Fruit fly (Drosophila melanogaster): ENCODE data around the gene CG46339.

The CG46339 gene

DNA sequence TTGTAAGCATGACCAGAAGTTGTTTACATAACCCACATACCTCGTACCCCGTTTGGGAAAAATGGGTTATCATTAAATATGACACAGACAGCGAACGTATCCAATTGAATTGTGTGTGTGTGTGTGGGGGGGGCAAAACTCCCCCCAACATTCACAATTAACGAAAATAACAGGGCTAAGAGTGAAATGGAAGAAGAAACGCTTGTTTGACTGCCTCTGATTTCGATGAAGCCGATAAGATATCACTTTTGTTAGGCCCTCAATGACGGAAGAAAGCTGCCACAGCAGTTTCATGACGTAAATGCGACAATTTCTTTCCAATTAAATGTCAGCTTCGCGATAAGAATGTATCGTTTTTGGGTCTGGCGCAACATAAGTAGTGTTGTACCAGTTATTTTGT lies 18.3 kb downstream of the CG46339 start:
- TF ChIP-seq ey (GFP tag; optimal IDR thresholded peaks at IDR 0.05) (no peak), CG32264 (GFP tag; optimal IDR thresholded peaks at IDR 0.05) (no peak), HLH106 (tag; optimal IDR thresholded peaks at IDR 0.05) (no peak), GATAd (GFP tag; optimal IDR thresholded peaks at IDR 0.05) (no peak), Abd-B (GFP tag; optimal IDR thresholded peaks at IDR 0.05) (no peak), tai (GFP tag; optimal IDR thresholded peaks at IDR 0.05) (no peak), Vsx2 (GFP tag; optimal IDR thresholded peaks at IDR 0.05; ENCODE audit: partially characterized antibody) (no peak), Mio (GFP tag; optimal IDR thresholded peaks at IDR 0.05) (no peak), CG9705 (GFP tag; optimal IDR thresholded peaks at IDR 0.05) (no peak), fru (GFP tag; optimal IDR thresholded peaks at IDR 0.05) (no peak), dsf (GFP tag; optimal IDR thresholded peaks at IDR 0.05; ENCODE audit: borderline replicate concordance) (no peak)

- no peak for TF ChIP-seq Rel (GFP tag; optimal IDR thresholded peaks at IDR 0.05)
- no peak for TF ChIP-seq Rel (tag; optimal IDR thresholded peaks at IDR 0.05)
- no peak for TF ChIP-seq GATAd (GFP tag; optimal IDR thresholded peaks at IDR 0.05)
- TF ChIP-seq CrebA (GFP tag; optimal IDR thresholded peaks at IDR 0.05; ENCODE audit: borderline replicate concordance): no peak
- no peak for TF ChIP-seq usp (GFP tag; optimal IDR thresholded peaks at IDR 0.05)
- no peak for TF ChIP-seq Abd-B (GFP tag; optimal IDR thresholded peaks at IDR 0.05)
- no peak for TF ChIP-seq fru (GFP tag; optimal IDR thresholded peaks at IDR 0.05)
- no peak for TF ChIP-seq jim (GFP tag; optimal IDR thresholded peaks at IDR 0.05)
- TF ChIP-seq CG32264 (GFP tag; optimal IDR thresholded peaks at IDR 0.05): no peak
These were observed 19.0 kb downstream of the CG46339 start for dm6 chr3R:26934523-26934922.

- no peak for TF ChIP-seq rgr (GFP tag; optimal IDR thresholded peaks at IDR 0.05)
- no peak for TF ChIP-seq dl (GFP tag; optimal IDR thresholded peaks at IDR 0.05; ENCODE audit: insufficient read depth in 1 of 2, partially characterized antibody in 2 of 2)
- TF ChIP-seq Myc (optimal IDR thresholded peaks at IDR 0.05): no peak
- TF ChIP-seq N (GFP tag; optimal IDR thresholded peaks at IDR 0.05): no peak
- TF ChIP-seq brk (GFP tag; optimal IDR thresholded peaks at IDR 0.05): no peak
- no peak for TF ChIP-seq GATAd (GFP tag; optimal IDR thresholded peaks at IDR 0.05)
- no peak for TF ChIP-seq lola (GFP tag; optimal IDR thresholded peaks at IDR 0.05)
- TF ChIP-seq h (GFP tag; optimal IDR thresholded peaks at IDR 0.05): no peak
- no peak for TF ChIP-seq CrebA (GFP tag; optimal IDR thresholded peaks at IDR 0.05; ENCODE audit: borderline replicate concordance)
- no peak for TF ChIP-seq OdsH (GFP tag; optimal IDR thresholded peaks at IDR 0.05)
- no peak for TF ChIP-seq HLH106 (tag; optimal IDR thresholded peaks at IDR 0.05)
- no peak for TF ChIP-seq ey (GFP tag; optimal IDR thresholded peaks at IDR 0.05)
- TF ChIP-seq Vsx2 (GFP tag; optimal IDR thresholded peaks at IDR 0.05; ENCODE audit: partially characterized antibody): no peak
- no peak for TF ChIP-seq Rel (GFP tag; optimal IDR thresholded peaks at IDR 0.05)
- no peak for TF ChIP-seq Rel (tag; optimal IDR thresholded peaks at IDR 0.05)
- no peak for TF ChIP-seq sv (GFP tag; optimal IDR thresholded peaks at IDR 0.05)
- TF ChIP-seq usp (GFP tag; optimal IDR thresholded peaks at IDR 0.05): no peak
- TF ChIP-seq tai (GFP tag; optimal IDR thresholded peaks at IDR 0.05): no peak
- TF ChIP-seq Sp1 (GFP tag; optimal IDR thresholded peaks at IDR 0.05): no peak
- TF ChIP-seq psq (GFP tag; optimal IDR thresholded peaks at IDR 0.05): no peak
- no peak for TF ChIP-seq CG9705 (GFP tag; optimal IDR thresholded peaks at IDR 0.05)
These were observed 19.8 kb downstream of the CG46339 start for dm6 chr3R:26935400-26935799.

DNA sequence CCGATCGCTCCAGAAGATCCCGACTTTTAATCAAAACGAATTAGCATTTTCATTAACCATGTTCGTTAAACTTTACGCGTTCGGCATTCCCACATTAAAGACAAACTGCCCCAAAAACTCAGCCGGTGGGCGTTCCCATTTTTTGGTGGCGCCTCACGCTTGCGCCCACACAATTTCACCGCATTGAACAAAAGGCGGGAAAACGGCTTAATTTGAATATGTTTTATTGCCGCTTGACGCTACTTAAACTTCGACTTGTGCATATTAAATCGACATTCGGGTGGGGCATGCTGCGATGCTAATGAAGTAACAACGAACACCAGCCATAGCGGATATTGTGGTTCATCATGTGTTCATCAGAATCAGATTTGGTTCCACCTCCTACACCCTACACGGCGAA lies 20.9 kb downstream of the CG46339 start:
- TF ChIP-seq fru (GFP tag; optimal IDR thresholded peaks at IDR 0.05): no peak
- no peak for TF ChIP-seq Sp1 (GFP tag; optimal IDR thresholded peaks at IDR 0.05)
- no peak for TF ChIP-seq jim (GFP tag; optimal IDR thresholded peaks at IDR 0.05)
- TF ChIP-seq Hnf4 (GFP tag; optimal IDR thresholded peaks at IDR 0.05): no peak
- TF ChIP-seq Hr78 (GFP tag; optimal IDR thresholded peaks at IDR 0.05): no peak
- no peak for TF ChIP-seq HLH106 (tag; optimal IDR thresholded peaks at IDR 0.05)
- TF ChIP-seq usp (GFP tag; optimal IDR thresholded peaks at IDR 0.05): no peak
- no peak for TF ChIP-seq OdsH (GFP tag; optimal IDR thresholded peaks at IDR 0.05)
- TF ChIP-seq tai (GFP tag; optimal IDR thresholded peaks at IDR 0.05): no peak
- TF ChIP-seq CG9705 (GFP tag; optimal IDR thresholded peaks at IDR 0.05): no peak
- TF ChIP-seq woc (GFP tag; optimal IDR thresholded peaks at IDR 0.05): no peak
- no peak for TF ChIP-seq Mio (GFP tag; optimal IDR thresholded peaks at IDR 0.05)
- no peak for TF ChIP-seq Dfd (GFP tag; optimal IDR thresholded peaks at IDR 0.05)
- TF ChIP-seq dmrt93B (GFP tag; optimal IDR thresholded peaks at IDR 0.05): no peak
- no peak for TF ChIP-seq brk (GFP tag; optimal IDR thresholded peaks at IDR 0.05)
- TF ChIP-seq sage (GFP tag; optimal IDR thresholded peaks at IDR 0.05): no peak
